Fruit fly (Drosophila melanogaster) whole organism, pupa: Measurements from ENCODE around the gene CG15765.

Experiments used
- CG10348 ChIP-seq: fragments of 200-800 bp; sonication (Bioruptor generic); IDR thresholded peaks from 2 replicates; pipeline ENCODE4 v1.3.6; 2022; ENCODE audit warnings: missing biosample characterization, missing genetic modification characterization
- CG12605 ChIP-seq: fragments of 200-800 bp; sonication (Bioruptor generic); IDR thresholded peaks from 2 replicates; pipeline ENCODE4 v1.3.6; 2022; ENCODE audit warnings: missing biosample characterization, missing genetic modification characterization
- CG13204 ChIP-seq: fragments of 200-800 bp; sonication (Bioruptor generic); optimal IDR thresholded peaks from 2 replicates; lab custom pipeline; 2018; ENCODE audit warnings: missing biosample characterization, mild to moderate bottlenecking, missing genetic modification characterization, moderate library complexity
- CG14655 ChIP-seq: fragments of 200-800 bp; sonication (Bioruptor generic); optimal IDR thresholded peaks from 3 replicates; lab custom pipeline; 2017; ENCODE audit warnings: mild to moderate bottlenecking, missing biosample characterization, missing genetic modification reagents, missing genetic modification characterization
- CG15710 ChIP-seq: fragments of 200-800 bp; sonication (Bioruptor generic); optimal IDR thresholded peaks from 2 replicates; lab custom pipeline; 2018; ENCODE audit warnings: missing biosample characterization, mild to moderate bottlenecking, missing genetic modification characterization, moderate library complexity
- CG17806 ChIP-seq: fragments of 200-800 bp; sonication (Bioruptor generic); optimal IDR thresholded peaks from 2 replicates; lab custom pipeline; 2018; ENCODE audit warnings: missing biosample characterization, mild to moderate bottlenecking, missing genetic modification characterization, moderate library complexity
- CG32121 ChIP-seq: fragments of 200-800 bp; sonication (Bioruptor generic); IDR thresholded peaks from 2 replicates; pipeline ENCODE4 v1.3.6; 2022; ENCODE audit warnings: missing biosample characterization, missing genetic modification characterization
- CG34367 ChIP-seq: fragments of 200-800 bp; sonication (Bioruptor generic); optimal IDR thresholded peaks from 2 replicates; lab custom pipeline; 2018; ENCODE audit warnings: missing biosample characterization, mild to moderate bottlenecking, missing genetic modification characterization
- CG4496 ChIP-seq: fragments of 200-800 bp; sonication (Bioruptor generic); IDR thresholded peaks from 3 replicates; pipeline ENCODE4 v1.3.6; 2022; ENCODE audit warnings: missing biosample characterization, missing genetic modification characterization
- CG8159 ChIP-seq: fragments of 200-800 bp; sonication (Bioruptor generic); optimal IDR thresholded peaks from 3 replicates; lab custom pipeline; 2018; ENCODE audit warnings: missing biosample characterization, mild to moderate bottlenecking, missing genetic modification characterization, moderate library complexity
- CG8301 ChIP-seq: fragments of 200-800 bp; sonication (Bioruptor generic); optimal IDR thresholded peaks from 2 replicates; lab custom pipeline; 2018; ENCODE audit warnings: missing biosample characterization, mild to moderate bottlenecking, missing genetic modification characterization
- CG9948 ChIP-seq: fragments of 200-800 bp; sonication (Bioruptor generic); optimal IDR thresholded peaks from 2 replicates; lab custom pipeline; 2018; ENCODE audit warnings: missing biosample characterization, mild to moderate bottlenecking, missing genetic modification characterization, moderate library complexity
- D1 ChIP-seq: fragments of 200-800 bp; sonication (Bioruptor generic); optimal IDR thresholded peaks from 2 replicates; lab custom pipeline; 2018; ENCODE audit warnings: missing biosample characterization, mild to moderate bottlenecking, missing genetic modification characterization, moderate library complexity
- EcR ChIP-seq: fragments of 200-800 bp; sonication (Bioruptor generic); optimal IDR thresholded peaks from 3 replicates; lab custom pipeline; 2019; ENCODE audit warnings: missing biosample characterization, missing genetic modification characterization, mild to moderate bottlenecking, moderate library complexity, missing genetic modification reagents
- Ets98B ChIP-seq: fragments of 200-800 bp; sonication (Bioruptor generic); IDR thresholded peaks from 2 replicates; pipeline ENCODE4 v1.3.6; 2022; ENCODE audit warnings: missing biosample characterization, missing genetic modification characterization
- Pif1A ChIP-seq: fragments of 200-800 bp; sonication (Bioruptor generic); optimal IDR thresholded peaks from 3 replicates; lab custom pipeline; 2016; ENCODE audit warnings: missing biosample characterization, missing genetic modification characterization
- Pif1B ChIP-seq: fragments of 200-800 bp; sonication (Bioruptor generic); optimal IDR thresholded peaks from 3 replicates; lab custom pipeline; 2016; ENCODE audit warnings: missing biosample characterization, missing genetic modification characterization
- Snoo ChIP-seq: fragments of 200-800 bp; sonication (Bioruptor generic); optimal IDR thresholded peaks from 3 replicates; lab custom pipeline; 2017; ENCODE audit warnings: missing biosample characterization, mild to moderate bottlenecking, missing genetic modification characterization, inconsistent platforms
- fd96Ca ChIP-seq: fragments of 200-800 bp; sonication (Bioruptor generic); IDR thresholded peaks from 3 replicates; pipeline ENCODE4 v1.3.6; 2022; ENCODE audit warnings: missing biosample characterization, missing genetic modification characterization
- gl ChIP-seq: fragments of 200-800 bp; sonication (Bioruptor generic); optimal IDR thresholded peaks from 2 replicates; lab custom pipeline; 2018; ENCODE audit warnings: missing biosample characterization, mild to moderate bottlenecking, missing genetic modification characterization
- rn ChIP-seq: fragments of 200-800 bp; sonication (Bioruptor generic); IDR thresholded peaks from 2 replicates; pipeline ENCODE4 v1.3.6; 2022; ENCODE audit warnings: missing biosample characterization, missing genetic modification characterization

The CG15765 gene

DNA sequence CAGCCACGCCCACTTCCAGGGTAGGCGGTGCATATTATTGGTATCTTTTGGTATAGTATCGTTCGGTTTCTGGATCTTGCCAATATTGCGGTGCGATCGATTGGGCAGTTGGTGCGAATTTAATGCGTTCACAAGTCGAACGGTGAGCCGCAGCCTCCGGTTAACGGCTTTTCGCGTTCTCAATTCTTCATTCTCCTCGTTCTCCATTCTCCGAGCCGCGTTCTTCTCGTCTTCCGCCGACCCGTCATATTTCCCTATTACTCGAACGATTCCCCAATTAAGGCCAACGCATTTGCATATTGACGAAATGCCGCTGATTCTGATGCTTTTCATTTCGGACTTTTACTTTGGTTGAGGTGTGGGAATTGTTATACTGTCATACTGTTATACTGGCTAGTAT lies 41.8 kb upstream of the CG15765 start, which contains the start of gene CG42264:
CG42264 (minus strand) TSS at position 101 of the 400 bp plus-strand sequence.
- TF ChIP-seq Ets98B (GFP tag; lab: Robert Waterston, UW) (no peak), CG13204 (GFP tag; lab: Kevin White, UChicago) (no peak), CG9948 (no peak), CG17806 (tag; lab: Kevin White, UChicago) (no peak), CG10348 (GFP tag; lab: Robert Waterston, UW) (no peak), Snoo (tag; lab: Kevin White, UChicago) (no peak), CG4496 (GFP tag; lab: Robert Waterston, UW) (no peak), Pif1B (no peak), CG8301 (tag; lab: Kevin White, UChicago) (no peak)

DNA sequence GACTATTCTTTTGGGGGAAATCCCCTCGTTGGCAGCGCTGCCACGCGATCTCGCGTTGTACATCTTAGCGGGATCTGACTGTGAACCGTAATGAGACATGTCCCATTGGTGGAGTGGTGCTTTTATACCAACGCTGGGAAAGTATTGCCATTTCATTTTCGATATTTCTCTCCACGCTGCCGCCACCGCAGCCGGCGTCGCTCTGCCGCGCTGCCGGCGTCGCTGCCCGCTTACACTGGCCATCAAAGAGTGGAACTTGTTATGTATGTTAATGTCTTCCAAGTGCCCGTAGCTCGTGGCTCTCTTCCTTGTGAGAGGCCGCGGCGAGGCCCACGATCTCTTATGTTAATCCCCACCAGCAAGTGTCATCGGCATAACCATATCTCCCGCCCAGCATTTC lies 36.8 kb upstream of the CG15765 start, which contains the start of gene CG3108:
CG3108 (minus strand) TSS at position 101 of the 400 bp plus-strand sequence.
- TF ChIP-seq CG13204 (GFP tag; lab: Kevin White, UChicago) (no peak), Snoo (tag; lab: Kevin White, UChicago) (no peak), CG17806 (tag; lab: Kevin White, UChicago) (no peak), CG12605 (GFP tag; lab: Robert Waterston, UW) (no peak), CG9948 (no peak), CG15710 (tag; lab: Kevin White, UChicago) (no peak)
- TF ChIP-seq, all 21 proteins: peak for 0

DNA sequence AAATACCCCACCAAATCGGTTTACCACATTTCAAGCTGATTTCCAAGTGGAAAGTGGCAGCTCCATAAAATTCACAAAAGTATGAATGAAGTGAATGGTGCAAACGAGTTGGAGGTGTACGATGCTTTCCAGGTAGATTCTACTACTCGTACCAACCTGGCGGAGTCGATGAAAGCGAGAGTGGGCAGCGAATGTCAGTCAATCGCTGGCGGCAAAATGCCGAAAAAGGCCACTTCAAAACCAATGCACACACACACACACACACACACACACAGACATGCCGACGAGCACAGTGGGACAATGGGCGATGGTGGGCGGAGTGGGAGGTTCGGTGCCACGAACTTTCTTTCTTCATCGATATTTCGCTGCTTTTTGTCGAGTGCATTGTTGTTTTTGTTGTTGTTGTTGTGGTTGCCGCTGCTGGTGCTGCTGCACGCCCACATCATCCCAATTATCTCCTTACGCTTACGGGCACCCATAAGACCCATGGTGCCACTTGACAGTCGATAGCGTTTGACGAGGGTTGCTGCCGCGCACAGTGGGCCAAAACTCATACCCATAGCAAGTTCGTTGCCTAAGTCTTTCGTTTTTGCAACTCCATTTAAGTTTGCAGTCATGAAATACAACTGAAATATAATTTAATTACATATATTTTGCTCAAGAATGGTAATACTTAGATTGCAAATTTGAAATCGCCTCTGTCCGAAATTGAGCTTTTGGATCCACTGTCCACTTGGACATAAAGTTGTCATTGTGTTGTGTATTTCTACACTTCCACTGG lies 34.9 kb upstream of the CG15765 start:
- peak; percentile 66 for TF ChIP-seq Pif1B
- TF ChIP-seq CG12605 (GFP tag; lab: Robert Waterston, UW): no peak
- no peak for TF ChIP-seq D1 (tag; lab: Kevin White, UChicago)
- peak; percentile 71 for TF ChIP-seq Ets98B (GFP tag; lab: Robert Waterston, UW)
- no peak for TF ChIP-seq CG17806 (tag; lab: Kevin White, UChicago)
- peak; percentile 58 for TF ChIP-seq CG32121 (GFP tag; lab: Robert Waterston, UW)
- TF ChIP-seq Pif1A (GFP tag; lab: Kevin White, UChicago): peak; percentile 56
- peak; percentile 40 for TF ChIP-seq CG34367 (tag; lab: Kevin White, UChicago)
- TF ChIP-seq EcR (GFP tag; lab: Kevin White, UChicago): no peak
- peak; percentile 52 for TF ChIP-seq CG14655 (GFP tag; lab: Kevin White, UChicago)
- peak; percentile 43 for TF ChIP-seq CG8301 (tag; lab: Kevin White, UChicago)
- TF ChIP-seq rn (GFP tag; lab: Robert Waterston, UW): no peak
- peak; percentile 70 for TF ChIP-seq Snoo (tag; lab: Kevin White, UChicago)
- no peak for TF ChIP-seq gl (tag; lab: Kevin White, UChicago)
- TF ChIP-seq CG13204 (GFP tag; lab: Kevin White, UChicago): peak; percentile 6
- peak; percentile 78 for TF ChIP-seq fd96Ca (GFP tag; lab: Robert Waterston, UW)
- TF ChIP-seq CG9948: peak; percentile 50
- peak; percentile 41 for TF ChIP-seq CG15710 (tag; lab: Kevin White, UChicago)
- TF ChIP-seq CG4496 (GFP tag; lab: Robert Waterston, UW): peak; percentile 65; the same call in 2 of the 3 replicates
- TF ChIP-seq CG10348 (GFP tag; lab: Robert Waterston, UW): no peak
- TF ChIP-seq CG8159 (tag; lab: Kevin White, UChicago): peak; percentile 49
- TF ChIP-seq, all 21 proteins: peak for 14

DNA sequence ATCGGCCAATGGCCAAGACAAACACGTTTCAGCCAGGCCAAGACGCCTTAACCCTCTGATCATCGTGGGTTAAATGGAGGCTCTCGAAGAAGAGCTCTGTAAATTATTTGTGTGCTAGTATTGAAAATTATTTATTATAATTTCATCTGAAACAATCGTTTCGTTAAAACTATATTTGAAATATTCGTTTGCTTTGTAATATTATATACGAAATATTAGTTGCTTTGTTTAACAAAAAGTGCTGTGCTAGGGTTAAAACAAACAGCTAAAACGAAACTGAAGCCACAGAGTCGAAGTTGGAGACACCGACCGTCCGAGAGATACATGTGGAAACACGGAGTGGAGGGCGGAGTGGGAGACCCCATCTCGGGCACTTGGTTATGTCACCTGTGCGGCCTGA lies 31.8 kb upstream of the CG15765 start:
- TF ChIP-seq CG9948 (peak; percentile 47), Ets98B (GFP tag; lab: Robert Waterston, UW) (peak; percentile 84), CG4496 (GFP tag; lab: Robert Waterston, UW) (peak; percentile 84), Snoo (tag; lab: Kevin White, UChicago) (no peak), CG10348 (GFP tag; lab: Robert Waterston, UW) (0 out of 2 replicates have a peak, but pooled peaks have one; percentile 10), EcR (GFP tag; lab: Kevin White, UChicago) (no peak), CG15710 (tag; lab: Kevin White, UChicago) (peak; percentile 48), CG14655 (GFP tag; lab: Kevin White, UChicago) (peak; percentile 11), rn (GFP tag; lab: Robert Waterston, UW) (0 out of 2 replicates have a peak, but pooled peaks have one; percentile 45), Pif1B (peak; percentile 68), CG8301 (tag; lab: Kevin White, UChicago) (no peak), CG34367 (tag; lab: Kevin White, UChicago) (no peak), fd96Ca (GFP tag; lab: Robert Waterston, UW) (peak; percentile 77), gl (tag; lab: Kevin White, UChicago) (no peak), CG17806 (tag; lab: Kevin White, UChicago) (no peak), CG8159 (tag; lab: Kevin White, UChicago) (no peak), CG13204 (GFP tag; lab: Kevin White, UChicago) (no peak), Pif1A (GFP tag; lab: Kevin White, UChicago) (peak; percentile 83), D1 (tag; lab: Kevin White, UChicago) (no peak), CG12605 (GFP tag; lab: Robert Waterston, UW) (peak; percentile 82), CG32121 (GFP tag; lab: Robert Waterston, UW) (peak; percentile 87)
- TF ChIP-seq, all 21 proteins: peak for 12

DNA sequence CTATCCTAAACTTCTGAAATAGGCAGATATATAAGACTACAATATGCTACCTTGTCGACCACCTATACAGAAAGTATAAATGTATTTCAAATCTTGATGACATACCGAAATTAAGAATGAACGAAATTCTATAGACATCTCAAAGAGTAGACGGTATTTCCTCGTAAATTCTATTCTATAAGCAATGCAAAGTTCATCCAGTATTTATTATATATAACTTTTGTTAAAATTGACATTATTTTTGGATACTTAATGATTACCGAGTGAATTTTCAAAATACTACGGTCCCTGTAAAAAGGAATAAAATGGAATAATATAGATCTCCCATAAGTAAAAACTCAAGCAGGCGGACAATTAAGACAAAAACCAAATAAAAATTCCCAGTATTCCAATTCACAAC lies 29.2 kb upstream of the CG15765 start, which contains the start of gene CG15767:
CG15767 (plus strand) TSS at position 301 of the 400 bp plus-strand sequence.
- TF ChIP-seq Snoo (tag; lab: Kevin White, UChicago) (no peak), Ets98B (GFP tag; lab: Robert Waterston, UW) (no peak), EcR (GFP tag; lab: Kevin White, UChicago) (no peak), D1 (tag; lab: Kevin White, UChicago) (no peak), CG32121 (GFP tag; lab: Robert Waterston, UW) (no peak), CG10348 (GFP tag; lab: Robert Waterston, UW) (no peak), CG14655 (GFP tag; lab: Kevin White, UChicago) (no peak), CG15710 (tag; lab: Kevin White, UChicago) (no peak), CG8159 (tag; lab: Kevin White, UChicago) (no peak), CG17806 (tag; lab: Kevin White, UChicago) (no peak), CG9948 (no peak)
